Worm (Caenorhabditis elegans): ENCODE results near the gene cash-1.

Gene cash-1

ce11 chrV:10352928-10353427 lies 9.1 kb upstream of the cash-1 start, which contains the start of gene nol-56 (continued):
- TF ChIP-seq hlh-26 (GFP tag; conservative IDR thresholded peaks at IDR 0.05) (no peak), zfh-2 (GFP tag; conservative IDR thresholded peaks at IDR 0.05) (no peak), bed-1 (GFP tag; IDR thresholded peaks at IDR 0.05) (no peak), him-1 (tag; optimal IDR thresholded peaks at IDR 0.05) (no peak), lin-35 (GFP tag; optimal IDR thresholded peaks at IDR 0.05) (peak in 1 of 3 experiments; percentile 71), lir-1 (GFP tag; conservative IDR thresholded peaks at IDR 0.05) (peak; percentile 33; the same call in 1 of the 2 replicates), Y53G8AR.9 (GFP tag; conservative IDR thresholded peaks at IDR 0.05) (0 out of 2 replicates have a peak, but pooled peaks have one; percentile 38), F33H1.4 (GFP tag; IDR thresholded peaks at IDR 0.05) (peak; percentile 95), C06A6.2 (GFP tag; conservative IDR thresholded peaks at IDR 0.05) (no peak), somi-1 (GFP tag; optimal IDR thresholded peaks at IDR 0.05) (no peak), egrh-3 (GFP tag; IDR thresholded peaks at IDR 0.05) (no peak), rec-8 (tag; optimal IDR thresholded peaks at IDR 0.05) (no peak), ceh-91 (GFP tag; IDR thresholded peaks at IDR 0.05) (no peak), ZK185.1 (tag; optimal IDR thresholded peaks at IDR 0.05; ENCODE audit: poor library complexity, severe bottlenecking) (peak; percentile 79), K11D2.4 (GFP tag; IDR thresholded peaks at IDR 0.05) (no peak), B0019.2 (GFP tag; conservative IDR thresholded peaks at IDR 0.05) (no peak), Y79H2A.3 (GFP tag; conservative IDR thresholded peaks at IDR 0.05) (no peak), ceh-79 (tag; optimal IDR thresholded peaks at IDR 0.05) (no peak), nhr-80 (tag; optimal IDR thresholded peaks at IDR 0.05) (peak; percentile 16), hsf-1 (GFP tag; IDR thresholded peaks at IDR 0.05) (no peak), tbx-9 (tag; optimal IDR thresholded peaks at IDR 0.05; ENCODE audit: borderline replicate concordance) (no peak), pbrm-1 (GFP tag; IDR thresholded peaks at IDR 0.05) (peak; percentile 39; the same call in 1 of the 2 replicates), egl-44 (GFP tag; IDR thresholded peaks at IDR 0.05) (no peak), ztf-28 (GFP tag; IDR thresholded peaks at IDR 0.05) (no peak), hlh-12 (tag; optimal IDR thresholded peaks at IDR 0.05) (no peak), F37B4.10 (GFP tag; IDR thresholded peaks at IDR 0.05) (no peak), ceh-100 (GFP tag; IDR thresholded peaks at IDR 0.05) (no peak), repo-1 (tag; optimal IDR thresholded peaks at IDR 0.05) (no peak), ccch-3 (GFP tag; optimal IDR thresholded peaks at IDR 0.05) (no peak), mxl-1 (tag; optimal IDR thresholded peaks at IDR 0.05) (no peak)

DNA sequence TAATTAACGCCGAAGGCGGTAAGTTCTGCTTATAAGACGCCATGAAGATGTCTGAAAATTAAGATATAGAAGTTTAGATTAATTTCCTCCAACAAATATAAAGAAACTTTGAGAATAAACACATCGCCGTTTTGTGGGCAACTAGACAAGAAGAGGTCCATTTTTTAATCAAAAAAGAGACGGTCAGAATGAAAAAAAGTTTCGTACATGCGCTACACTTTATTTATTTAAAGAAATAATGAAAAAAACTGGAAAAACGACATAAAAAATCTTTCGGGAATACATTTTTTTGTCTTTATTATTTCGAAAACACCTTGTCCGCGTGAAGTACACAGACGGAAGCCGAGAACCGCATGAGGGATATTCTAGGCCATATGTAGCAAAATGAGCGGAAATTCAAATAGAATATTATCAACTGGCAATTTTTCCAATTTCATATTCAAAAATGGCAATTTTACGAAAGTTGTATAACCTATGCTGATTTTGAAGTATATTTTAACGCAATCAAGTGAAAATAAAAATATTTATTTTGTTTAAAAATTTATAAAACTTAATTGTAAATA lies 6.2 kb upstream of the cash-1 start, which contains the start of gene sluh-7:
sluh-7 (minus strand) TSS at position 51 of the 563 bp plus-strand sequence.
- TF ChIP-seq lin-35 (GFP tag; optimal IDR thresholded peaks at IDR 0.05), result peak in 1 of 3 experiments; percentile 83
- peak; percentile 52 for TF ChIP-seq snpc-3.4 (tag; optimal IDR thresholded peaks at IDR 0.05)
- TF ChIP-seq madf-10 (tag; optimal IDR thresholded peaks at IDR 0.05), result peak; percentile 47
- no peak for TF ChIP-seq attf-6 (GFP tag; IDR thresholded peaks at IDR 0.05)
- TF ChIP-seq somi-1 (GFP tag; optimal IDR thresholded peaks at IDR 0.05), result no peak
- TF ChIP-seq lin-54 (GFP tag; optimal IDR thresholded peaks at IDR 0.05), result peak; percentile 88
- no peak for TF ChIP-seq F52B5.7 (tag; optimal IDR thresholded peaks at IDR 0.05)
- no peak for TF ChIP-seq F39B2.1 (GFP tag; IDR thresholded peaks at IDR 0.05)
- TF ChIP-seq xnd-1 (tag; optimal IDR thresholded peaks at IDR 0.05), result no peak
- TF ChIP-seq ztf-22 (GFP tag; optimal IDR thresholded peaks at IDR 0.05), result no peak
- TF ChIP-seq snpc-1.3 (tag; optimal IDR thresholded peaks at IDR 0.05; ENCODE audit: insufficient read depth), result peak; percentile 25
- no peak for TF ChIP-seq nfya-1 (tag; optimal IDR thresholded peaks at IDR 0.05; ENCODE audit: borderline replicate concordance, insufficient read depth)
- TF ChIP-seq let-607 (tag; optimal IDR thresholded peaks at IDR 0.05), result peak in 1 of 2 experiments; percentile 69
- no peak for TF ChIP-seq Y53F4B.3 (GFP tag; IDR thresholded peaks at IDR 0.05)
- peak; percentile 34; the same call in 1 of the 2 replicates for TF ChIP-seq ekl-4 (GFP tag; IDR thresholded peaks at IDR 0.05)
- TF ChIP-seq rcor-1 (GFP tag; IDR thresholded peaks at IDR 0.05), result no peak
- TF ChIP-seq mcd-1 (GFP tag; IDR thresholded peaks at IDR 0.05), result peak; percentile 69
- TF ChIP-seq dpl-1 (GFP tag; optimal IDR thresholded peaks at IDR 0.05), result peak; percentile 66
- peak; percentile 89 for TF ChIP-seq ceh-27 (GFP tag; optimal IDR thresholded peaks at IDR 0.05)
- no peak for TF ChIP-seq lin-26 (GFP tag; IDR thresholded peaks at IDR 0.05)

Measured in whole organism, young adult.